Worm (Caenorhabditis elegans) whole organism, early embryonic: ENCODE measurements around the gene lgl-1.

ENCODE experiments used
- ama-1 ChIP-seq: fragments of 150-350 bp; optimal IDR thresholded peaks from 2 replicates; lab custom pipeline; 2014
- hmbx-1 ChIP-seq: sonication (generic microtip); optimal IDR thresholded peaks from 2 replicates; lab custom pipeline; 2016; ENCODE audit warnings: mild to moderate bottlenecking, missing genetic modification characterization, missing compliant biosample characterization
- scrt-1 ChIP-seq: fragments of 200-800 bp; sonication (Bioruptor generic); IDR thresholded peaks from 2 replicates; pipeline ENCODE4 v1.3.6; 2022; ENCODE audit warnings: missing genetic modification characterization, missing compliant biosample characterization

- TF ChIP-seq hmbx-1 (tag; lab: Kevin White, UChicago) (no peak), ama-1 (no peak), scrt-1 (GFP tag; lab: Robert Waterston, UW) (no peak)
Measured at ce11 chrX:859401-859800, 11.5 kb downstream of the lgl-1 start, which contains the start of gene F56F10.2.
